Fruit fly (Drosophila melanogaster): ENCODE results near the gene elm.

- TF ChIP-seq CG8478 (optimal IDR thresholded peaks at IDR 0.05) (no peak), CTCF (optimal IDR thresholded peaks at IDR 0.05) (peak in 1 of 2 experiments; percentile 27)
Measured at dm6 chr3R:5685269-5686048, 30.8 kb upstream of the elm start, which contains the start of the genes Rab23 and plx.
